Worm (Caenorhabditis elegans): Measurements from ENCODE around the gene scl-18.
A peak's percentile ranks its signal among the peaks of the same experiment; 100 is the strongest.

Gene scl-18

ce11 chrIV:11754328-11754727 is at the start of gene scl-18:
scl-18 (minus strand) TSS chrIV:11754428.
- TF ChIP-seq eyg-1 (tag; optimal IDR thresholded peaks at IDR 0.05) (no peak), npax-4 (tag; optimal IDR thresholded peaks at IDR 0.05) (no peak), tbx-7 (tag; optimal IDR thresholded peaks at IDR 0.05) (no peak), unc-3 (GFP tag; conservative IDR thresholded peaks at IDR 0.05) (no peak), unc-3 (tag; optimal IDR thresholded peaks at IDR 0.05) (no peak), pqm-1 (tag; optimal IDR thresholded peaks at IDR 0.05) (no peak), ceh-24 (tag; optimal IDR thresholded peaks at IDR 0.05) (no peak)

- TF ChIP-seq hlh-30 (tag; optimal IDR thresholded peaks at IDR 0.05; ENCODE audit: insufficient read depth) (no peak), unc-42 (tag; optimal IDR thresholded peaks at IDR 0.05) (no peak), nfya-1 (tag; optimal IDR thresholded peaks at IDR 0.05) (no peak), unc-3 (GFP tag; conservative IDR thresholded peaks at IDR 0.05) (no peak), unc-3 (tag; optimal IDR thresholded peaks at IDR 0.05) (no peak), fax-1 (tag; optimal IDR thresholded peaks at IDR 0.05) (no peak), zip-5 (tag; optimal IDR thresholded peaks at IDR 0.05) (no peak), fkh-6 (tag; optimal IDR thresholded peaks at IDR 0.05) (no peak), che-1 (tag; optimal IDR thresholded peaks at IDR 0.05) (no peak)
These were observed 48.8 kb upstream of the scl-18 start, which contains the start of gene H01G02.4 for ce11 chrIV:11803044-11803443. H01G02.4 (minus strand) TSS chrIV:11803144.

ce11 chrIV:11801078-11801477 is 46.9 kb upstream of the scl-18 start, which contains the start of gene dyf-18:
dyf-18 (minus strand) TSS chrIV:11801178.
- TF ChIP-seq tbx-2 (tag; optimal IDR thresholded peaks at IDR 0.05), result no peak
- TF ChIP-seq che-1 (tag; optimal IDR thresholded peaks at IDR 0.05), result no peak
- no peak for TF ChIP-seq T23F11.4 (GFP tag; optimal IDR thresholded peaks at IDR 0.05)
- TF ChIP-seq elt-2 (tag; optimal IDR thresholded peaks at IDR 0.05), result no peak
- TF ChIP-seq Y22D7AL.16 (tag; optimal IDR thresholded peaks at IDR 0.05), result no peak
- TF ChIP-seq hlh-6 (tag; optimal IDR thresholded peaks at IDR 0.05), result no peak

ce11 chrIV:11799240-11799639 is 45.0 kb upstream of the scl-18 start:
- TF ChIP-seq sox-2 (GFP tag; IDR thresholded peaks at IDR 0.05) (no peak), ceh-19 (GFP tag; optimal IDR thresholded peaks at IDR 0.05) (no peak), elt-2 (tag; optimal IDR thresholded peaks at IDR 0.05) (no peak), unc-55 (GFP tag; optimal IDR thresholded peaks at IDR 0.05) (peak; percentile 33), K09A11.1 (tag; optimal IDR thresholded peaks at IDR 0.05; ENCODE audit: insufficient read depth) (no peak), odd-2 (tag; optimal IDR thresholded peaks at IDR 0.05) (no peak), lim-6 (tag; optimal IDR thresholded peaks at IDR 0.05) (no peak)

ce11 chrIV:11796818-11797217 is 42.6 kb upstream of the scl-18 start:
- TF ChIP-seq tbx-7 (tag; optimal IDR thresholded peaks at IDR 0.05), result no peak
- no peak for TF ChIP-seq dve-1 (tag; optimal IDR thresholded peaks at IDR 0.05)
- peak; percentile 18 for TF ChIP-seq unc-42 (tag; optimal IDR thresholded peaks at IDR 0.05)
- no peak for TF ChIP-seq hlh-15 (tag; optimal IDR thresholded peaks at IDR 0.05)
- TF ChIP-seq ceh-14 (tag; optimal IDR thresholded peaks at IDR 0.05), result no peak

- TF ChIP-seq fkh-10 (GFP tag; optimal IDR thresholded peaks at IDR 0.05) (no peak), unc-42 (tag; optimal IDR thresholded peaks at IDR 0.05) (peak; percentile 22)
These were observed 41.7 kb upstream of the scl-18 start for ce11 chrIV:11795964-11796363.

- TF ChIP-seq fkh-6 (tag; optimal IDR thresholded peaks at IDR 0.05) (no peak), pha-4 (tag; optimal IDR thresholded peaks at IDR 0.05) (no peak), ceh-31 (tag; optimal IDR thresholded peaks at IDR 0.05) (no peak), ceh-9 (tag; optimal IDR thresholded peaks at IDR 0.05) (no peak), unc-86 (tag; optimal IDR thresholded peaks at IDR 0.05) (no peak), ceh-45 (GFP tag; IDR thresholded peaks at IDR 0.05) (no peak), ceh-48 (tag; optimal IDR thresholded peaks at IDR 0.05) (no peak), mec-3 (tag; optimal IDR thresholded peaks at IDR 0.05; ENCODE audit: borderline replicate concordance) (no peak), ets-4 (tag; optimal IDR thresholded peaks at IDR 0.05) (no peak), sdc-2 (tag; optimal IDR thresholded peaks at IDR 0.05) (no peak)
These were observed 38.9 kb upstream of the scl-18 start for ce11 chrIV:11793170-11793569.
